Worm (Caenorhabditis elegans): ENCODE measurements around the gene F58F6.5.
"Not testable (repeated sequence)": the region's sequence is repeated elsewhere in the genome, so short reads cannot be mapped to it uniquely, and the experiment has no call there.

- not testable (repeated sequence) for TF ChIP-seq ama-1 (optimal IDR thresholded peaks at IDR 0.05); fkh-10 (GFP tag; optimal IDR thresholded peaks at IDR 0.05); R02D3.7 (tag; optimal IDR thresholded peaks at IDR 0.05); nhr-25 (tag; optimal IDR thresholded peaks at IDR 0.05; ENCODE audit: borderline replicate concordance, insufficient read depth)
Measured at ce11 chrIV:1343379-1343778, at the start of gene F58F6.5.

All from whole organism, L4 larva.